Fruit fly (Drosophila melanogaster): ENCODE results near the gene Acsf3.

- TF ChIP-seq rn (GFP tag; IDR thresholded peaks at IDR 0.05) (no peak), CG12605 (GFP tag; IDR thresholded peaks at IDR 0.05) (peak; percentile 66; the same call in 1 of the 2 replicates), gl (tag; optimal IDR thresholded peaks at IDR 0.05) (peak; percentile 36), Snoo (tag; optimal IDR thresholded peaks at IDR 0.05) (peak; percentile 63)
These were observed 36.9 kb upstream of the Acsf3 start for dm6 chrX:7291850-7292499.
